Fruit fly (Drosophila melanogaster) whole organism, embryonic: Measurements from ENCODE around the gene CG11699.

ENCODE experiments used
- Asciz ChIP-seq: fragments of 200-800 bp; sonication (Bioruptor generic); optimal IDR thresholded peaks from 2 replicates; lab custom pipeline; 2017; ENCODE audit warnings: missing biosample characterization, mild to moderate bottlenecking, missing genetic modification characterization, missing genetic modification reagents
- C15 ChIP-seq: fragments of 200-800 bp; sonication (Bioruptor generic); IDR thresholded peaks from 3 replicates; pipeline ENCODE4 v1.3.6; 2022; ENCODE audit warnings: missing biosample characterization, missing genetic modification characterization
- CG10366 ChIP-seq: fragments of 200-800 bp; sonication (Bioruptor generic); IDR thresholded peaks from 2 replicates; pipeline ENCODE4 v1.3.6; 2022; ENCODE audit warnings: missing biosample characterization, missing genetic modification characterization
- CG11723 ChIP-seq: fragments of 200-800 bp; sonication (Bioruptor generic); optimal IDR thresholded peaks from 2 replicates; lab custom pipeline; 2017; ENCODE audit warnings: missing biosample characterization, mild to moderate bottlenecking, missing genetic modification characterization
- CG12104 ChIP-seq: fragments of 200-800 bp; sonication (Bioruptor generic); optimal IDR thresholded peaks from 3 replicates; lab custom pipeline; 2016; ENCODE audit warnings: missing biosample characterization, missing genetic modification characterization
- CG12299 ChIP-seq: fragments of 200-800 bp; sonication (Bioruptor generic); optimal IDR thresholded peaks from 2 replicates; lab custom pipeline; 2018; ENCODE audit warnings: missing biosample characterization, mild to moderate bottlenecking, missing genetic modification characterization
- CG13424 ChIP-seq: fragments of 200-800 bp; sonication (Bioruptor generic); optimal IDR thresholded peaks from 2 replicates; lab custom pipeline; 2019; ENCODE audit warnings: missing biosample characterization, mild to moderate bottlenecking, missing genetic modification characterization, moderate library complexity
- CG14710 ChIP-seq: fragments of 200-800 bp; sonication (Bioruptor generic); optimal IDR thresholded peaks from 3 replicates; lab custom pipeline; 2019; ENCODE audit warnings: missing biosample characterization, mild to moderate bottlenecking, missing genetic modification characterization, moderate library complexity
- CG1529 ChIP-seq: fragments of 200-800 bp; sonication (Bioruptor generic); optimal IDR thresholded peaks from 3 replicates; lab custom pipeline; 2018; ENCODE audit warnings: missing biosample characterization, missing genetic modification characterization
- CG16779 ChIP-seq: fragments of 200-800 bp; sonication (Bioruptor generic); IDR thresholded peaks from 2 replicates; pipeline ENCODE4 v1.3.6; 2022; ENCODE audit warnings: missing biosample characterization, missing genetic modification characterization
- CG16815 ChIP-seq: fragments of 200-800 bp; sonication (Bioruptor generic); optimal IDR thresholded peaks from 3 replicates; lab custom pipeline; 2017; ENCODE audit warnings: missing biosample characterization, mild to moderate bottlenecking, missing genetic modification characterization
- CG17328 ChIP-seq: fragments of 200-800 bp; sonication (Bioruptor generic); IDR thresholded peaks from 2 replicates; pipeline ENCODE4 v1.3.6; 2022; ENCODE audit warnings: missing biosample characterization, missing genetic modification characterization
- CG17361 ChIP-seq: fragments of 200-800 bp; sonication (Bioruptor generic); IDR thresholded peaks from 3 replicates; pipeline ENCODE4 v1.3.6; 2022; ENCODE audit warnings: missing biosample characterization, missing genetic modification characterization
- CG17385 ChIP-seq: fragments of 200-800 bp; sonication (Bioruptor generic); optimal IDR thresholded peaks from 3 replicates; lab custom pipeline; 2018; ENCODE audit warnings: missing biosample characterization, mild to moderate bottlenecking, missing genetic modification characterization
- CG18011 ChIP-seq: fragments of 200-800 bp; sonication (Bioruptor generic); optimal IDR thresholded peaks from 2 replicates; lab custom pipeline; 2017; ENCODE audit warnings: missing biosample characterization, missing genetic modification characterization, mild to moderate bottlenecking, moderate library complexity, missing genotype
- CG18764 ChIP-seq: fragments of 200-800 bp; sonication (Bioruptor generic); optimal IDR thresholded peaks from 3 replicates; lab custom pipeline; 2016; ENCODE audit warnings: missing biosample characterization, missing genetic modification characterization
- CG2889 ChIP-seq: fragments of 200-800 bp; sonication (Bioruptor generic); IDR thresholded peaks from 3 replicates; pipeline ENCODE4 v1.3.6; 2022; ENCODE audit warnings: missing biosample characterization, missing genetic modification characterization
- CG30403 ChIP-seq: fragments of 200-800 bp; sonication (Bioruptor generic); optimal IDR thresholded peaks from 3 replicates; lab custom pipeline; 2016; ENCODE audit warnings: missing biosample characterization, missing genetic modification characterization
- CG6254 ChIP-seq: fragments of 200-800 bp; sonication (Bioruptor generic); optimal IDR thresholded peaks from 3 replicates; lab custom pipeline; 2017; ENCODE audit warnings: mild to moderate bottlenecking, missing biosample characterization, missing genetic modification reagents, missing genetic modification characterization
- CG7271 ChIP-seq: fragments of 200-800 bp; sonication (Bioruptor generic); optimal IDR thresholded peaks from 2 replicates; lab custom pipeline; 2018; ENCODE audit warnings: missing biosample characterization, mild to moderate bottlenecking, missing genetic modification characterization, moderate library complexity
- CG7745 ChIP-seq: fragments of 200-800 bp; sonication (Bioruptor generic); optimal IDR thresholded peaks from 2 replicates; lab custom pipeline; 2018; ENCODE audit warnings: missing biosample characterization, mild to moderate bottlenecking, missing genetic modification characterization, moderate library complexity
- CG8281 ChIP-seq: fragments of 200-800 bp; sonication (Bioruptor generic); optimal IDR thresholded peaks from 2 replicates; lab custom pipeline; 2018; ENCODE audit warnings: missing biosample characterization, mild to moderate bottlenecking, missing genetic modification characterization, moderate library complexity
- CG8388 ChIP-seq: fragments of 200-800 bp; sonication (Bioruptor generic); optimal IDR thresholded peaks from 2 replicates; lab custom pipeline; 2019; ENCODE audit warnings: missing biosample characterization, mild to moderate bottlenecking, missing genetic modification characterization, moderate library complexity
- CG8765 ChIP-seq: fragments of 200-800 bp; sonication (Bioruptor generic); IDR thresholded peaks from 2 replicates; pipeline ENCODE4 v1.3.6; 2022; ENCODE audit warnings: missing biosample characterization, missing genetic modification characterization
- CG8944 ChIP-seq: fragments of 200-800 bp; sonication (Bioruptor generic); optimal IDR thresholded peaks from 3 replicates; lab custom pipeline; 2016; ENCODE audit warnings: missing biosample characterization, missing genetic modification characterization
- CG9609 ChIP-seq: fragments of 200-800 bp; sonication (Bioruptor generic); optimal IDR thresholded peaks from 3 replicates; lab custom pipeline; 2016; ENCODE audit warnings: missing biosample characterization, missing genetic modification characterization
- CG9876 ChIP-seq: fragments of 200-800 bp; sonication (Bioruptor generic); optimal IDR thresholded peaks from 2 replicates; lab custom pipeline; 2016; ENCODE audit warnings: missing biosample characterization, missing genetic modification characterization
- CkIIα-i1 ChIP-seq: fragments of 200-800 bp; sonication (Bioruptor generic); IDR thresholded peaks from 2 replicates; pipeline ENCODE4 v1.3.6; 2022; ENCODE audit warnings: missing biosample characterization, missing genetic modification characterization
- Dref ChIP-seq: fragments of 200-800 bp; sonication (Bioruptor generic); IDR thresholded peaks from 2 replicates; pipeline ENCODE4 v1.3.6; 2022; ENCODE audit warnings: missing biosample characterization, missing genetic modification characterization
- H2.0 ChIP-seq: fragments of 200-800 bp; sonication (Bioruptor generic); IDR thresholded peaks from 2 replicates; pipeline ENCODE4 v1.3.6; 2022; ENCODE audit warnings: missing biosample characterization, missing genetic modification characterization
- HmgZ ChIP-seq: fragments of 200-800 bp; sonication (Bioruptor generic); optimal IDR thresholded peaks from 2 replicates; lab custom pipeline; 2018; ENCODE audit warnings: missing biosample characterization, mild to moderate bottlenecking, missing genetic modification characterization
- MBD-R2 ChIP-seq: fragments of 200-800 bp; sonication (Bioruptor generic); IDR thresholded peaks from 2 replicates; pipeline ENCODE4 v1.3.6; 2022; ENCODE audit warnings: missing biosample characterization, missing genetic modification characterization
- NK7.1 ChIP-seq: fragments of 200-800 bp; sonication (Bioruptor generic); optimal IDR thresholded peaks from 3 replicates; lab custom pipeline; 2016; ENCODE audit warnings: missing biosample characterization, missing genetic modification characterization
- NfI ChIP-seq: fragments of 200-800 bp; sonication (Bioruptor generic); optimal IDR thresholded peaks from 3 replicates; lab custom pipeline; 2018; ENCODE audit warnings: missing biosample characterization, mild to moderate bottlenecking, missing genetic modification characterization, moderate library complexity
- Scr ChIP-seq: fragments of 200-800 bp; sonication (Bioruptor generic); IDR thresholded peaks from 2 replicates; pipeline ENCODE4 v1.3.6; 2022; ENCODE audit warnings: missing biosample characterization, missing genetic modification characterization; ENCODE audit not compliant: partially characterized antibody
- Ssrp ChIP-seq: fragments of 200-800 bp; sonication (Bioruptor generic); optimal IDR thresholded peaks from 2 replicates; lab custom pipeline; 2018; ENCODE audit warnings: missing biosample characterization, mild to moderate bottlenecking, missing genetic modification characterization, moderate library complexity
- chif ChIP-seq, 2 experiments: fragments of 200-800 bp; sonication (Bioruptor generic); optimal IDR thresholded peaks; 3 replicates each; lab custom pipeline; 2016; ENCODE audit warnings: missing biosample characterization in 2 of 2, missing genetic modification characterization in 2 of 2
- cwo ChIP-seq: fragments of 200-800 bp; sonication (Bioruptor generic); optimal IDR thresholded peaks from 3 replicates; lab custom pipeline; 2017; ENCODE audit warnings: missing biosample characterization, missing genetic modification characterization, mild to moderate bottlenecking, moderate library complexity, missing genetic modification reagents
- dati ChIP-seq: fragments of 200-800 bp; sonication (Bioruptor generic); IDR thresholded peaks from 2 replicates; pipeline ENCODE4 v1.3.6; 2022; ENCODE audit warnings: missing biosample characterization, missing genetic modification characterization
- dpn ChIP-seq, 2 experiments: fragments of 200-800 bp; sonication (Bioruptor generic); optimal IDR thresholded peaks; 3 replicates each; lab custom pipeline; 2016; ENCODE audit warnings: missing biosample characterization in 2 of 2, missing genetic modification characterization in 2 of 2
- gce ChIP-seq: fragments of 200-800 bp; sonication (Bioruptor generic); IDR thresholded peaks from 3 replicates; pipeline ENCODE4 v1.3.6; 2022; ENCODE audit warnings: missing biosample characterization, missing genetic modification characterization
- gsb-n ChIP-seq: fragments of 200-800 bp; sonication (Bioruptor generic); optimal IDR thresholded peaks from 3 replicates; lab custom pipeline; 2018; ENCODE audit warnings: missing biosample characterization, mild to moderate bottlenecking, missing genetic modification characterization
- mld ChIP-seq: fragments of 200-800 bp; sonication (Bioruptor generic); IDR thresholded peaks from 3 replicates; pipeline ENCODE4 v1.3.6; 2022; ENCODE audit warnings: missing biosample characterization, missing genetic modification characterization; ENCODE audit not compliant: partially characterized antibody
- onecut ChIP-seq: fragments of 200-800 bp; sonication (Bioruptor generic); IDR thresholded peaks from 2 replicates; pipeline ENCODE4 v1.3.6; 2022; ENCODE audit warnings: missing biosample characterization, missing genetic modification characterization
- pan ChIP-seq, 4 experiments: fragments of >200 bp in 3 of 4; fragments of 200-800 bp in 1 of 4; sonication (Bioruptor generic) in 1 of 4; optimal IDR thresholded peaks in 3 of 4; IDR thresholded peaks in 1 of 4; 2 replicates each; pipeline versions ENCODE4 v1.3.6 to Lab custom; 2017 to 2022; ENCODE audit warnings: missing biosample characterization in 2 of 4, missing genetic modification characterization in 2 of 4, mixed read lengths in 1 of 4
- pfk ChIP-seq: fragments of 200-800 bp; sonication (Bioruptor generic); optimal IDR thresholded peaks from 2 replicates; lab custom pipeline; 2018; ENCODE audit warnings: missing biosample characterization, mild to moderate bottlenecking, missing genetic modification characterization, moderate library complexity
- so ChIP-seq: fragments of 200-800 bp; sonication (Bioruptor generic); IDR thresholded peaks from 3 replicates; pipeline ENCODE4 v1.3.6; 2022; ENCODE audit warnings: missing biosample characterization, missing genetic modification characterization

CG11699 gene

dm6 chrX:11521561-11522546, 48.6 kb upstream of the CG11699 start (continued):
- TF ChIP-seq CG8944 (GFP tag; lab: Kevin White, UChicago) (peak; percentile 20), dati (GFP tag; lab: Robert Waterston, UW) (no peak), CG7745 (tag; lab: Kevin White, UChicago) (no peak), CG11723 (GFP tag; lab: Kevin White, UChicago) (peak; percentile 1), CG18011 (no peak), chif (GFP tag; optimal IDR thresholded peaks at IDR 0.05; lab: Kevin White, UChicago) (peak in 1 of 2 experiments; percentile 46), Asciz (GFP tag; lab: Kevin White, UChicago) (no peak), Ssrp (tag; lab: Kevin White, UChicago) (peak; percentile 59), CG8765 (GFP tag; lab: Robert Waterston, UW) (no peak), MBD-R2 (GFP tag; lab: Robert Waterston, UW) (0 out of 2 replicates have a peak, but pooled peaks have one; percentile 26), HmgZ (tag; lab: Kevin White, UChicago) (peak; percentile 14), NK7.1 (GFP tag; lab: Kevin White, UChicago) (no peak), CG9609 (GFP tag; lab: Kevin White, UChicago) (no peak), gce (GFP tag; lab: Robert Waterston, UW) (0 out of 3 replicates have a peak, but pooled peaks have one; percentile 41), CG2889 (0 out of 3 replicates have a peak, but pooled peaks have one; percentile 36), pfk (GFP tag; lab: Kevin White, UChicago) (no peak), so (GFP tag; lab: Robert Waterston, UW) (peak; percentile 72; the same call in 1 of the 3 replicates), gsb-n (tag; lab: Kevin White, UChicago) (peak; percentile 53), CG17385 (GFP tag; lab: Kevin White, UChicago) (peak; percentile 62), CG1529 (GFP tag; lab: Kevin White, UChicago) (peak; percentile 33), CG6254 (GFP tag; lab: Kevin White, UChicago) (peak; percentile 16), CG9876 (no peak), CG14710 (peak; percentile 55), CG8281 (peak; percentile 2), NfI (peak; percentile 31), CG13424 (tag; lab: Kevin White, UChicago) (peak; percentile 75), Scr (GFP tag; lab: Robert Waterston, UW) (no peak), CG17361 (peak; percentile 67; the same call in 2 of the 3 replicates), CG18764 (GFP tag; lab: Kevin White, UChicago) (peak; percentile 21), mld (no peak), pan (optimal IDR thresholded peaks at IDR 0.05; lab: Kevin White, UChicago) (no peak), pan (GFP tag; optimal IDR thresholded peaks at IDR 0.05 in 1 of 2, IDR thresholded peaks at IDR 0.05 in 1 of 2) (peak in 1 of 2 experiments; percentile 73), C15 (GFP tag; lab: Robert Waterston, UW) (no peak), CG16815 (GFP tag; lab: Kevin White, UChicago) (no peak), CG10366 (peak; percentile 66), CG12104 (peak; percentile 37), cwo (peak; percentile 68), CG8388 (peak; percentile 66), CG30403 (GFP tag; lab: Kevin White, UChicago) (peak; percentile 72), onecut (GFP tag; lab: Robert Waterston, UW) (peak; percentile 16; the same call in 1 of the 2 replicates), H2.0 (GFP tag; lab: Robert Waterston, UW) (peak; percentile 34; the same call in 1 of the 2 replicates), dpn (GFP tag; optimal IDR thresholded peaks at IDR 0.05; lab: Kevin White, UChicago) (peak; percentile 38 to 51), CG7271 (tag; lab: Kevin White, UChicago) (no peak), Dref (GFP tag; lab: Robert Waterston, UW) (no peak), CG17328 (peak; percentile 51; the same call in 1 of the 2 replicates), CG12299 (tag; lab: Kevin White, UChicago) (no peak), CG16779 (GFP tag; lab: Robert Waterston, UW) (no peak), CkIIα-i1 (GFP tag; lab: Robert Waterston, UW) (no peak)
